Fruit fly (Drosophila melanogaster) whole organism, embryonic: Measurements from ENCODE around the gene Zn72D.

Experiments
- ATbp ChIP-seq: fragments of 200-800 bp; sonication (Bioruptor generic); optimal IDR thresholded peaks from 2 replicates; lab custom pipeline; 2017; ENCODE audit warnings: missing biosample characterization, mild to moderate bottlenecking, missing genetic modification characterization, missing genetic modification reagents
- CG1024 ChIP-seq: fragments of 200-800 bp; sonication (Bioruptor generic); IDR thresholded peaks from 2 replicates; pipeline ENCODE4 v1.3.6; 2022; ENCODE audit warnings: missing biosample characterization, missing genetic modification characterization
- CG11085 ChIP-seq: fragments of 200-800 bp; sonication (Bioruptor generic); IDR thresholded peaks from 2 replicates; pipeline ENCODE4 v1.3.6; 2022; ENCODE audit warnings: missing biosample characterization, missing genetic modification characterization
- CG11398 ChIP-seq: fragments of 200-800 bp; sonication (Bioruptor generic); optimal IDR thresholded peaks from 2 replicates; lab custom pipeline; 2016; ENCODE audit warnings: missing biosample characterization, missing genetic modification characterization
- CG11695 ChIP-seq: fragments of 200-800 bp; sonication (Bioruptor generic); IDR thresholded peaks from 3 replicates; pipeline ENCODE4 v1.3.6; 2022; ENCODE audit warnings: missing biosample characterization, missing genetic modification characterization
- CG12236 ChIP-seq: fragments of 200-800 bp; sonication (Bioruptor generic); optimal IDR thresholded peaks from 2 replicates; lab custom pipeline; 2016; ENCODE audit warnings: missing biosample characterization, missing genetic modification characterization
- CG13894 ChIP-seq: fragments of 200-800 bp; sonication (Bioruptor generic); optimal IDR thresholded peaks from 3 replicates; lab custom pipeline; 2018; ENCODE audit warnings: missing biosample characterization, mild to moderate bottlenecking, missing genetic modification characterization, moderate library complexity
- CG14667 ChIP-seq: fragments of 200-800 bp; sonication (Bioruptor generic); IDR thresholded peaks from 2 replicates; pipeline ENCODE4 v1.3.6; 2022; ENCODE audit warnings: missing biosample characterization, missing genetic modification characterization
- CG15073 ChIP-seq: fragments of 200-800 bp; sonication (Bioruptor generic); optimal IDR thresholded peaks from 2 replicates; lab custom pipeline; 2016; ENCODE audit warnings: missing biosample characterization, missing genetic modification characterization
- CG15601 ChIP-seq: fragments of 200-800 bp; sonication (Bioruptor generic); optimal IDR thresholded peaks from 3 replicates; lab custom pipeline; 2019; ENCODE audit warnings: missing biosample characterization, mild to moderate bottlenecking, missing genetic modification characterization, moderate library complexity
- CG16815 ChIP-seq: fragments of 200-800 bp; sonication (Bioruptor generic); optimal IDR thresholded peaks from 3 replicates; lab custom pipeline; 2017; ENCODE audit warnings: missing biosample characterization, mild to moderate bottlenecking, missing genetic modification characterization
- CG17361 ChIP-seq: fragments of 200-800 bp; sonication (Bioruptor generic); IDR thresholded peaks from 3 replicates; pipeline ENCODE4 v1.3.6; 2022; ENCODE audit warnings: missing biosample characterization, missing genetic modification characterization
- CG2129 ChIP-seq: fragments of 200-800 bp; sonication (Bioruptor generic); IDR thresholded peaks from 2 replicates; pipeline ENCODE4 v1.3.6; 2022; ENCODE audit warnings: missing biosample characterization, missing genetic modification characterization; ENCODE audit not compliant: partially characterized antibody
- CG3163 ChIP-seq: fragments of 200-800 bp; sonication (Bioruptor generic); optimal IDR thresholded peaks from 3 replicates; lab custom pipeline; 2016; ENCODE audit warnings: missing biosample characterization, missing genetic modification characterization
- CG32767 ChIP-seq: fragments of 200-800 bp; sonication (Bioruptor generic); IDR thresholded peaks from 2 replicates; pipeline ENCODE4 v1.3.6; 2022; ENCODE audit warnings: missing biosample characterization, missing genetic modification characterization
- CG4282 ChIP-seq: fragments of 200-800 bp; sonication (Bioruptor generic); optimal IDR thresholded peaks from 2 replicates; lab custom pipeline; 2016; ENCODE audit warnings: missing biosample characterization, missing genetic modification characterization
- CG4404 ChIP-seq: fragments of 200-800 bp; sonication (Bioruptor generic); IDR thresholded peaks from 2 replicates; pipeline ENCODE4 v1.3.6; 2022; ENCODE audit warnings: missing biosample characterization, missing genetic modification characterization
- CG9876 ChIP-seq: fragments of 200-800 bp; sonication (Bioruptor generic); optimal IDR thresholded peaks from 2 replicates; lab custom pipeline; 2016; ENCODE audit warnings: missing biosample characterization, missing genetic modification characterization
- Dad ChIP-seq: fragments of 200-800 bp; sonication (Bioruptor generic); optimal IDR thresholded peaks from 3 replicates; lab custom pipeline; 2016; ENCODE audit warnings: missing biosample characterization, missing genetic modification characterization
- Dip2 ChIP-seq: fragments of 200-800 bp; sonication (Bioruptor generic); IDR thresholded peaks from 2 replicates; pipeline ENCODE4 v1.3.6; 2022; ENCODE audit warnings: missing biosample characterization, missing genetic modification characterization
- Dp ChIP-seq: fragments of 200-800 bp; sonication (Bioruptor generic); optimal IDR thresholded peaks from 2 replicates; lab custom pipeline; 2018; ENCODE audit warnings: missing biosample characterization, mild to moderate bottlenecking, missing genetic modification characterization, moderate library complexity
- E2f1 ChIP-seq: fragments of 200-800 bp; sonication (Bioruptor generic); IDR thresholded peaks from 2 replicates; pipeline ENCODE4 v1.3.6; 2022; ENCODE audit warnings: missing biosample characterization, missing genetic modification characterization
- Hmx ChIP-seq: fragments of 200-800 bp; sonication (Bioruptor generic); optimal IDR thresholded peaks from 2 replicates; lab custom pipeline; 2016; ENCODE audit warnings: missing biosample characterization, missing genetic modification characterization
- Max ChIP-seq: fragments of 200-800 bp; sonication (Bioruptor generic); optimal IDR thresholded peaks from 2 replicates; lab custom pipeline; 2016; ENCODE audit warnings: missing biosample characterization, mild to moderate bottlenecking, missing genetic modification characterization
- NK7.1 ChIP-seq: fragments of 200-800 bp; sonication (Bioruptor generic); optimal IDR thresholded peaks from 3 replicates; lab custom pipeline; 2016; ENCODE audit warnings: missing biosample characterization, missing genetic modification characterization
- NfI ChIP-seq: fragments of 200-800 bp; sonication (Bioruptor generic); optimal IDR thresholded peaks from 3 replicates; lab custom pipeline; 2018; ENCODE audit warnings: missing biosample characterization, mild to moderate bottlenecking, missing genetic modification characterization, moderate library complexity
- Oli ChIP-seq: fragments of 200-800 bp; sonication (Bioruptor generic); optimal IDR thresholded peaks from 2 replicates; lab custom pipeline; 2018; ENCODE audit warnings: missing biosample characterization, mild to moderate bottlenecking, missing genetic modification characterization, moderate library complexity
- PHDP ChIP-seq: fragments of 200-800 bp; sonication (Bioruptor generic); optimal IDR thresholded peaks from 3 replicates; lab custom pipeline; 2018; ENCODE audit warnings: missing biosample characterization, mild to moderate bottlenecking, missing genetic modification characterization, moderate library complexity
- Pdp1 ChIP-seq, 2 experiments: fragments of 200-800 bp; sonication (Bioruptor generic); optimal IDR thresholded peaks; 3 replicates each; lab custom pipeline; 2016; ENCODE audit warnings: missing biosample characterization in 2 of 2, missing genetic modification characterization in 2 of 2, mild to moderate bottlenecking in 1 of 2, moderate library complexity in 1 of 2
- Ravus ChIP-seq: fragments of 200-800 bp; sonication (Bioruptor generic); IDR thresholded peaks from 2 replicates; pipeline ENCODE4 v1.3.6; 2022; ENCODE audit warnings: missing biosample characterization, missing genetic modification characterization
- ac ChIP-seq: fragments of 200-800 bp; sonication (Bioruptor generic); optimal IDR thresholded peaks from 3 replicates; lab custom pipeline; 2017; ENCODE audit warnings: missing biosample characterization, mild to moderate bottlenecking, missing genetic modification characterization
- ara ChIP-seq: fragments of 200-800 bp; sonication (Bioruptor generic); IDR thresholded peaks from 2 replicates; pipeline ENCODE4 v1.3.6; 2022; ENCODE audit warnings: missing biosample characterization, missing genetic modification characterization
- bowl ChIP-seq: fragments of 200-800 bp; sonication (Bioruptor generic); IDR thresholded peaks from 2 replicates; pipeline ENCODE4 v1.3.6; 2022; ENCODE audit warnings: missing biosample characterization, missing genetic modification characterization
- br ChIP-seq: fragments of >200 bp; optimal IDR thresholded peaks from 2 replicates; lab custom pipeline; 2017
- bsh ChIP-seq, 2 experiments: fragments of 200-800 bp; sonication (Bioruptor generic); optimal IDR thresholded peaks; 2 replicates each; lab custom pipeline; 2017 to 2018; ENCODE audit warnings: mild to moderate bottlenecking in 2 of 2, missing biosample characterization in 2 of 2, missing genetic modification characterization in 2 of 2, moderate library complexity in 1 of 2
- crp ChIP-seq, 2 experiments: fragments of 200-800 bp; sonication (Bioruptor generic); optimal IDR thresholded peaks; 2 replicates in 1 of 2; 3 replicates in 1 of 2; lab custom pipeline; 2017; ENCODE audit warnings: missing biosample characterization in 2 of 2, missing genetic modification characterization in 2 of 2, mild to moderate bottlenecking in 1 of 2, moderate library complexity in 1 of 2
- cwo ChIP-seq: fragments of 200-800 bp; sonication (Bioruptor generic); optimal IDR thresholded peaks from 3 replicates; lab custom pipeline; 2017; ENCODE audit warnings: missing biosample characterization, missing genetic modification characterization, mild to moderate bottlenecking, moderate library complexity, missing genetic modification reagents
- dpn ChIP-seq, 2 experiments: fragments of 200-800 bp; sonication (Bioruptor generic); optimal IDR thresholded peaks; 3 replicates each; lab custom pipeline; 2016; ENCODE audit warnings: missing biosample characterization in 2 of 2, missing genetic modification characterization in 2 of 2
- emc ChIP-seq: fragments of 200-800 bp; sonication (Bioruptor generic); optimal IDR thresholded peaks from 2 replicates; lab custom pipeline; 2016; ENCODE audit warnings: missing biosample characterization, missing genetic modification characterization
- fd3F ChIP-seq: fragments of 200-800 bp; sonication (Bioruptor generic); optimal IDR thresholded peaks from 2 replicates; lab custom pipeline; 2018; ENCODE audit warnings: missing biosample characterization, mild to moderate bottlenecking, missing genetic modification characterization, moderate library complexity
- lab ChIP-seq: fragments of 200-800 bp; sonication (Bioruptor generic); optimal IDR thresholded peaks from 3 replicates; lab custom pipeline; 2017; ENCODE audit warnings: missing biosample characterization, missing genetic modification characterization, mild to moderate bottlenecking, moderate library complexity, missing genetic modification reagents
- lilli ChIP-seq: fragments of 200-800 bp; sonication (Bioruptor generic); optimal IDR thresholded peaks from 3 replicates; lab custom pipeline; 2016; ENCODE audit warnings: missing biosample characterization, missing genetic modification characterization
- lola ChIP-seq, 3 experiments: fragments of >200 bp in 2 of 3; fragments of 200-800 bp in 1 of 3; sonication (Bioruptor generic) in 1 of 3; optimal IDR thresholded peaks; 2 replicates each; lab custom pipeline; 2017 to 2019; ENCODE audit warnings: missing biosample characterization in 3 of 3, missing genetic modification characterization in 3 of 3, mild to moderate bottlenecking in 1 of 3, moderate library complexity in 1 of 3
- luna ChIP-seq: fragments of 200-800 bp; sonication (Bioruptor generic); optimal IDR thresholded peaks from 2 replicates; lab custom pipeline; 2016; ENCODE audit warnings: missing biosample characterization, missing genetic modification characterization
- onecut ChIP-seq: fragments of 200-800 bp; sonication (Bioruptor generic); IDR thresholded peaks from 2 replicates; pipeline ENCODE4 v1.3.6; 2022; ENCODE audit warnings: missing biosample characterization, missing genetic modification characterization
- pho ChIP-seq: fragments of 200-800 bp; sonication (Bioruptor generic); optimal IDR thresholded peaks from 2 replicates; lab custom pipeline; 2016; ENCODE audit warnings: missing biosample characterization, missing genetic modification characterization
- pzg ChIP-seq: fragments of 200-800 bp; sonication (Bioruptor generic); optimal IDR thresholded peaks from 3 replicates; lab custom pipeline; 2018; ENCODE audit warnings: missing biosample characterization, mild to moderate bottlenecking, missing genetic modification characterization, moderate library complexity
- ranshi ChIP-seq: fragments of 200-800 bp; sonication (Bioruptor generic); IDR thresholded peaks from 2 replicates; pipeline ENCODE4 v1.3.6; 2022; ENCODE audit warnings: missing biosample characterization, missing genetic modification characterization
- stwl ChIP-seq: fragments of 200-800 bp; sonication (Bioruptor generic); optimal IDR thresholded peaks from 3 replicates; lab custom pipeline; 2018; ENCODE audit warnings: missing biosample characterization, mild to moderate bottlenecking, missing genetic modification characterization, moderate library complexity
- zfh2 ChIP-seq: fragments of 200-800 bp; sonication (Bioruptor generic); optimal IDR thresholded peaks from 2 replicates; lab custom pipeline; 2016; ENCODE audit warnings: missing biosample characterization, missing genetic modification characterization

Gene Zn72D

DNA sequence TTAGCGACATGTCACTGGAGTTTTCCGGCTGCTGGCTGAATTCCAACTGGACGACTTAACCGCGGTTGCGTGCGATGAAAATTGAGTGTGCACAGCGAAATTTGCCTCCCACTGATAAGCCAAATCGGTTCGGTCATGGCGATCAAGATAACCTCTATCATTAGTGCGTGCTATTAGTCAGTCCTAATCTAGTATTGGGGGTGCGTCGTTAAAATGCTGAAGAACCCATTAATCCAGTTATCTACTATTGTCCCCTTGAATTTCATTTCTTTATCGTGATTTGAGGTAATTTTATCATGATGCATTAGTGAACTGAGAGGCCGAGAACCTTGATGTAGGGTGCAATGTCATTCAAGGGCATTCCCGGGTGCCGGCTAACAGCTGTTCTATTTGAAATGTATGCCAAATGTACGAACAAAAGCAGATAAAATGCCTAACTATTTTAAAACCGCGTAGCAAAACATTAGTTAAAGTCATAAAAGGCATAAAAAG, 16.1 kb upstream of the Zn72D start, which contains the start of gene Pgm1 (continued):
- TF ChIP-seq bsh (GFP tag; optimal IDR thresholded peaks at IDR 0.05; lab: Kevin White, UChicago) (peak in 1 of 2 experiments; percentile 81), crp (GFP tag; optimal IDR thresholded peaks at IDR 0.05; lab: Kevin White, UChicago) (peak in 1 of 2 experiments; percentile 63), lab (GFP tag; lab: Kevin White, UChicago) (peak; percentile 87), CG12236 (GFP tag; lab: Kevin White, UChicago) (peak; percentile 81), CG9876 (peak; percentile 87), CG15601 (peak; percentile 51), emc (GFP tag; lab: Kevin White, UChicago) (peak; percentile 61), ara (peak; percentile 76), CG16815 (GFP tag; lab: Kevin White, UChicago) (peak; percentile 70), CG3163 (peak; percentile 82), CG11695 (GFP tag; lab: Robert Waterston, UW) (peak; percentile 68), CG17361 (GFP tag; lab: Robert Waterston, UW) (peak; percentile 71), onecut (peak; percentile 57; the same call in 1 of the 2 replicates), lola (GFP tag; optimal IDR thresholded peaks at IDR 0.05; lab: Kevin White, UChicago) (peak in 1 of 3 experiments; percentile 46), NK7.1 (GFP tag; lab: Kevin White, UChicago) (peak; percentile 90), CG1024 (GFP tag; lab: Robert Waterston, UW) (peak; percentile 46; the same call in 1 of the 2 replicates), PHDP (tag; lab: Kevin White, UChicago) (peak; percentile 86), CG4404 (GFP tag; lab: Robert Waterston, UW) (peak; percentile 37), Pdp1 (GFP tag; optimal IDR thresholded peaks at IDR 0.05; lab: Kevin White, UChicago) (peak; percentile 85 to 87), bowl (GFP tag; lab: Robert Waterston, UW) (no peak), Dp (GFP tag; lab: Kevin White, UChicago) (no peak), Ravus (GFP tag; lab: Robert Waterston, UW) (no peak), pho (GFP tag; lab: Kevin White, UChicago) (peak; percentile 86), CG11398 (GFP tag; lab: Kevin White, UChicago) (peak; percentile 87), dpn (GFP tag; optimal IDR thresholded peaks at IDR 0.05; lab: Kevin White, UChicago) (peak; percentile 89 to 90), CG11085 (peak; percentile 67), E2f1 (GFP tag; lab: Robert Waterston, UW) (peak; percentile 74), CG15073 (GFP tag; lab: Kevin White, UChicago) (no peak), CG14667 (GFP tag; lab: Robert Waterston, UW) (peak; percentile 69; the same call in 1 of the 2 replicates), lilli (peak; percentile 94), NfI (GFP tag; lab: Kevin White, UChicago) (no peak), ATbp (GFP tag; lab: Kevin White, UChicago) (peak; percentile 71), Hmx (GFP tag; lab: Kevin White, UChicago) (peak; percentile 70), fd3F (peak; percentile 59), Dad (GFP tag; lab: Kevin White, UChicago) (peak; percentile 81), pzg (GFP tag; lab: Kevin White, UChicago) (peak; percentile 31), CG13894 (tag; lab: Kevin White, UChicago) (no peak), zfh2 (peak; percentile 90), CG32767 (GFP tag; lab: Robert Waterston, UW) (peak; percentile 46), cwo (GFP tag; lab: Kevin White, UChicago) (peak; percentile 82), Max (peak; percentile 69), CG4282 (GFP tag; lab: Kevin White, UChicago) (peak; percentile 87), Oli (peak; percentile 85), ranshi (peak; percentile 66; the same call in 1 of the 2 replicates), ac (GFP tag; lab: Kevin White, UChicago) (peak; percentile 69), br (lab: Kevin White, UChicago) (no peak), stwl (tag; lab: Kevin White, UChicago) (peak; percentile 15), Dip2 (GFP tag; lab: Robert Waterston, UW) (0 out of 2 replicates have a peak, but pooled peaks have one; percentile 22), luna (GFP tag; lab: Kevin White, UChicago) (peak; percentile 89), CG2129 (no peak)
